Worm (Caenorhabditis elegans): ENCODE results near the gene C06B3.16.

The C06B3.16 gene

DNA sequence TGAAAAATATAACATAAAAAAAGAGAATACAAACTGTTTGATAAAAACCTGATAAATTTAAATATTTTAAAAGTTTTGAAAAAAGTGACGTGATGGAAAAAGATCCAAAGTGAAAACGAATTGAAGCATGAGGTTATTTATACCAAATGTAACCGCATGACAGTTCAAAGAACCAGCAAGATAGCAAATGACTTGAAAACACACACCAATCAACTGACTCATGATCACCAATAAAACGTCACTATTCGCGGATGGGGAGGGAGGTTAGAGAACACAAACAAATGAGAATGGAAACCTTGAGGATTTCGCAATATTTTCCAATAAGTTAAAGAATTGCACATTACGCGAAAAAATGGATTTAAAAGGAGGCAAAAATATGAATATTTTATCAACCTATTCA is 21.9 kb upstream of the C06B3.16 start, which contains the start of gene C06B3.7 (continued):
- TF ChIP-seq bed-2 (GFP tag; IDR thresholded peaks at IDR 0.05), result no peak
- no peak for TF ChIP-seq ztf-22 (GFP tag; optimal IDR thresholded peaks at IDR 0.05)
- no peak for TF ChIP-seq ztf-25 (GFP tag; IDR thresholded peaks at IDR 0.05)
- no peak for TF ChIP-seq pbrm-1 (GFP tag; IDR thresholded peaks at IDR 0.05)
- TF ChIP-seq tlf-1 (GFP tag; optimal IDR thresholded peaks at IDR 0.05), result peak; percentile 59
- no peak for TF ChIP-seq ztf-18 (tag; optimal IDR thresholded peaks at IDR 0.05)
- no peak for TF ChIP-seq ztf-28 (GFP tag; IDR thresholded peaks at IDR 0.05)
- TF ChIP-seq lin-35 (GFP tag; optimal IDR thresholded peaks at IDR 0.05), result no peak

DNA sequence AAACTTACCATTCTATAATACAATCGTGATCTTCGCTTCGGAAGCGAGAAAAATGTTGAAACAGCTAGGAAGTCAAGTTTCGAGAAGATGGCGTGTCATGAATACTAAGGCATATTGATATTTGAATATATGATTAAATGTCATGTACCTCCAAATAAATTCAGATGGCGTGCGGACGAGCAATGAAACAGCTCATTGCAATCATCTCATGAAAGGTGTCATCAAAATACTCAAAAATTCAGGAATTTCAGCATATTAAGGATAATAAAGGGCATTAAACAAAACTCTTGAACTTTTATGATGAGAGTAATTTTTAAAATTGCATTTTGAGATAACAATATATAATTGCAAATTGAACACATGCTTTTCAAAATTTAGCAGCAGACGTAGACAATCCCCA is 15.9 kb upstream of the C06B3.16 start, which contains the start of gene gcy-32:
TSS of gene gcy-32 (minus strand) at position 101 of the 400 bp plus-strand sequence.
- no peak for TF ChIP-seq nfya-1 (tag; optimal IDR thresholded peaks at IDR 0.05; ENCODE audit: borderline replicate concordance, insufficient read depth)
- no peak for TF ChIP-seq unc-62 (GFP tag; optimal IDR thresholded peaks at IDR 0.05)
- TF ChIP-seq tbx-9 (tag; optimal IDR thresholded peaks at IDR 0.05; ENCODE audit: borderline replicate concordance), result no peak
- TF ChIP-seq zfh-2 (GFP tag; conservative IDR thresholded peaks at IDR 0.05), result no peak
- no peak for TF ChIP-seq Y67H2A.10 (GFP tag; conservative IDR thresholded peaks at IDR 0.05)
- no peak for TF ChIP-seq ztf-22 (GFP tag; optimal IDR thresholded peaks at IDR 0.05)

DNA sequence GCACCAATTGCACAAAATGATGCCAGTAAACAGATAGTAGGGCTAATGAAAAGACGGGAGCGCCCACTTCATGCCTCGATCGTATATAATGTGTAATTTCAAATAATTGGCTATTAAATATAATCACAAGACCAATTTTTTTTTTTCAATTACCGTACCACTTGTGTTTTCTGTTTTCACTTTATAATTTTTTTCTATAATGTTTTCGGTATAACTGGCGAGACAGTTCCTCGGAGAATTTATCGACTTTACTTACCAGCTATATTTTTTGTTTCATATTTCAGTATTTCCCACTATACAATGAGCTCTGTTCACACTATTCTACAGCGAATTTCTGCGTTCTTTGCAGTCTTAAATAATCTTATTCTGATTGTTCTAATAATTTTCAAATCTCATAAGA is 15.1 kb upstream of the C06B3.16 start, which contains the start of gene str-252:
TSS of gene str-252 (plus strand) at position 301 of the 400 bp plus-strand sequence.
- no peak for TF ChIP-seq tlf-1 (GFP tag; optimal IDR thresholded peaks at IDR 0.05)
- no peak for TF ChIP-seq xnd-1 (tag; optimal IDR thresholded peaks at IDR 0.05)
- TF ChIP-seq ccch-3 (GFP tag; optimal IDR thresholded peaks at IDR 0.05), result no peak
- no peak for TF ChIP-seq attf-5 (GFP tag; optimal IDR thresholded peaks at IDR 0.05)
- no peak for TF ChIP-seq let-526 (GFP tag; IDR thresholded peaks at IDR 0.05)
- no peak for TF ChIP-seq B0336.3 (GFP tag; IDR thresholded peaks at IDR 0.05)
- TF ChIP-seq hlh-26 (GFP tag; conservative IDR thresholded peaks at IDR 0.05), result no peak
- TF ChIP-seq fkh-3 (tag; optimal IDR thresholded peaks at IDR 0.05), result no peak
- TF ChIP-seq lin-40 (tag; optimal IDR thresholded peaks at IDR 0.05), result no peak
- TF ChIP-seq rec-8 (tag; optimal IDR thresholded peaks at IDR 0.05), result no peak
- TF ChIP-seq D2030.7 (GFP tag; IDR thresholded peaks at IDR 0.05), result no peak
- no peak for TF ChIP-seq F55B11.4 (tag; optimal IDR thresholded peaks at IDR 0.05; ENCODE audit: borderline replicate concordance, insufficient read depth)
- TF ChIP-seq T07F8.4 (tag; optimal IDR thresholded peaks at IDR 0.05), result no peak
- TF ChIP-seq nhr-80 (tag; optimal IDR thresholded peaks at IDR 0.05), result no peak
- no peak for TF ChIP-seq snpc-3.4 (tag; optimal IDR thresholded peaks at IDR 0.05)
- TF ChIP-seq egl-18 (GFP tag; IDR thresholded peaks at IDR 0.05), result no peak
- no peak for TF ChIP-seq attf-3 (GFP tag; conservative IDR thresholded peaks at IDR 0.05)
- TF ChIP-seq B0019.2 (GFP tag; conservative IDR thresholded peaks at IDR 0.05), result no peak
- TF ChIP-seq lin-35 (GFP tag; optimal IDR thresholded peaks at IDR 0.05), result no peak

DNA sequence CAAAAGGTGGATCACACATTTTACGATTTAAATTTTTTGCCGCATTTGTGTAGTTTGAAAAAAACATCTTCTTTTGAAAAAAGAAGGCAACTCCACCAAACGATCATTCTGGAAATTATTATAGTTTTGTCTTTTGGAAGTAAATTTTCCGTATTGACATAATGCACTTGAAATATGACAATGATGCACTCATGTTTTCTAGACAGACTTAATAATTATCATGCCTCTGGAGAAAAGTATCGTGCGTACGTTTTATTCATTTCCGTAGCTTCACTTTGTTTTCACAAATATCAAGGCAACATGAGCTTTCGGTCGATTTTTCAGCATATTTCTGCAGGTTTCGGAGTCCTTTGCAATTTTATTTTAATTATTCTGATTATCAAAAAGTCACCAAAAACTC is 13.0 kb upstream of the C06B3.16 start, which contains the start of gene str-250:
TSS of gene str-250 (plus strand) at position 301 of the 400 bp plus-strand sequence.
- TF ChIP-seq pbrm-1 (GFP tag; IDR thresholded peaks at IDR 0.05), result no peak
- TF ChIP-seq ZK185.1 (tag; optimal IDR thresholded peaks at IDR 0.05; ENCODE audit: poor library complexity, severe bottlenecking), result no peak
- no peak for TF ChIP-seq nfyb-1 (GFP tag; IDR thresholded peaks at IDR 0.05)
- TF ChIP-seq F49E8.2 (tag; optimal IDR thresholded peaks at IDR 0.05; ENCODE audit: insufficient read depth), result no peak
- no peak for TF ChIP-seq xnd-1 (tag; optimal IDR thresholded peaks at IDR 0.05)
- TF ChIP-seq Y53F4B.3 (GFP tag; IDR thresholded peaks at IDR 0.05), result no peak
- TF ChIP-seq nhr-80 (tag; optimal IDR thresholded peaks at IDR 0.05), result no peak
- TF ChIP-seq ets-4 (GFP tag; optimal IDR thresholded peaks at IDR 0.05), result no peak
- TF ChIP-seq K11D2.4 (GFP tag; IDR thresholded peaks at IDR 0.05), result no peak
- TF ChIP-seq ztf-3 (GFP tag; optimal IDR thresholded peaks at IDR 0.05), result no peak
- no peak for TF ChIP-seq dox-1 (GFP tag; IDR thresholded peaks at IDR 0.05)
